Worm (Caenorhabditis elegans) whole organism, early embryonic: ENCODE data around the gene sdz-19.

ENCODE experiments used
- B0310.2 ChIP-seq: sonication (generic microtip); optimal IDR thresholded peaks from 2 replicates; lab custom pipeline; 2016; ENCODE audit warnings: mild to moderate bottlenecking, missing genetic modification characterization, missing compliant biosample characterization
- F13C5.2 ChIP-seq: sonication (generic microtip); optimal IDR thresholded peaks from 2 replicates; lab custom pipeline; 2017; ENCODE audit warnings: mild to moderate bottlenecking, missing genetic modification characterization, inconsistent platforms, missing compliant biosample characterization
- aly-1 ChIP-seq: sonication (generic microtip); optimal IDR thresholded peaks from 2 replicates; lab custom pipeline; 2016; ENCODE audit warnings: missing genetic modification characterization, missing compliant biosample characterization
- ama-1 ChIP-seq: fragments of 150-350 bp; optimal IDR thresholded peaks from 2 replicates; lab custom pipeline; 2014
- ceh-13 ChIP-seq: fragments of 200-800 bp; sonication (Bioruptor generic); optimal IDR thresholded peaks from 2 replicates; lab custom pipeline; 2018; ENCODE audit warnings: mild to moderate bottlenecking, missing genetic modification characterization, missing compliant biosample characterization
- ceh-36 ChIP-seq: sonication (generic microtip); optimal IDR thresholded peaks from 2 replicates; lab custom pipeline; 2016; ENCODE audit warnings: missing genetic modification characterization, inconsistent platforms, missing compliant biosample characterization
- flt-1 ChIP-seq: fragments of 200-800 bp; sonication (Bioruptor generic); IDR thresholded peaks from 2 replicates; pipeline ENCODE4 v1.3.6; 2022; ENCODE audit warnings: missing genetic modification characterization, missing compliant biosample characterization
- hmg-4 ChIP-seq: fragments of 200-800 bp; sonication (Bioruptor generic); optimal IDR thresholded peaks from 2 replicates; lab custom pipeline; 2018; ENCODE audit warnings: mild to moderate bottlenecking, missing genetic modification characterization, missing compliant biosample characterization
- pes-1 ChIP-seq: fragments of 200-800 bp; sonication (Bioruptor generic); IDR thresholded peaks from 2 replicates; pipeline ENCODE4 v1.3.6; 2022; ENCODE audit warnings: missing genetic modification reagents, missing genetic modification characterization, missing compliant biosample characterization
- scrt-1 ChIP-seq: fragments of 200-800 bp; sonication (Bioruptor generic); IDR thresholded peaks from 2 replicates; pipeline ENCODE4 v1.3.6; 2022; ENCODE audit warnings: missing genetic modification characterization, missing compliant biosample characterization
- sea-1 ChIP-seq: fragments of 200-800 bp; sonication (Bioruptor generic); conservative IDR thresholded peaks from 2 replicates; pipeline ENCODE4 v1.3.6; 2022; ENCODE audit warnings: missing genetic modification characterization, missing compliant biosample characterization

DNA sequence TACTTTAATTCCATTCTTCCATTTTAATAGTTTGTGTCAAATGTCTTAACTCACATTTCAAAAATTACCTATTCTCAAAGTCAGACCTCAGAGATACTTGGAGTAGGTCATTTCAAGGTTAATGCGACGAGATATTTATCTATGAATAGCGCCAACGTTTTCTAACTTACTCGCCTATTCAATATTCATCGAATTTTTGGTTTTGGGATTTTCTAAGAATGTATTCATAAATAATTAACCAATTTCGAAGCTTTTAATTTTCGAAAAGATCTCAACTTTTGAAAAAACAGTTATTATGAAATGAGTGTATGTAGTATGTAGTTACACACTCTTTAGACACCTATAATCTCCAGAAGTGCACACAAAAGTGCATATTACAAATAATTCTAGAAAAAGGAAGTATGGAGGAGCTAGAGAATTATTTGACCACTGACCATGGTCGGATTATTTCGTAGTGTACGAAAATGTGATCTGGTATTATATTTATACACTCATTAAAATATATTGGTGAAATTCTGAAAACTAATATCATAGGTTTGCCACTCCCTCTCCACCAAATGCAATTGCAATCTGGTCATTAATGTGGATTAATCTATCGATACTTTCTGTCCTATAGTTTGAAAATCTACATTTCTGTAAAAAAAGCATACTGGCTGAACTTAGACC, 9.5 kb upstream of the sdz-19 start:
- TF ChIP-seq ceh-13 (no peak), aly-1 (tag; lab: Kevin White, UChicago) (no peak), ama-1 (lab: Kevin White, UChicago) (no peak), flt-1 (GFP tag; lab: Robert Waterston, UW) (no peak), B0310.2 (tag; lab: Kevin White, UChicago) (no peak), scrt-1 (no peak), F13C5.2 (tag; lab: Kevin White, UChicago) (no peak), ceh-36 (tag; lab: Kevin White, UChicago) (no peak), pes-1 (GFP tag; lab: Robert Waterston, UW) (no peak), hmg-4 (GFP tag; lab: Kevin White, UChicago) (no peak), sea-1 (GFP tag; lab: Robert Waterston, UW) (no peak)
